Worm (Caenorhabditis elegans): Measurements from ENCODE around the gene F58A3.4.

ce11 chrX:10982051-10982450 lies 28.4 kb downstream of the F58A3.4 start, which contains the start of gene ver-4:
- TF ChIP-seq egl-27 (tag; optimal IDR thresholded peaks at IDR 0.05) (no peak), mep-1 (tag; optimal IDR thresholded peaks at IDR 0.05) (no peak), nhr-11 (tag; optimal IDR thresholded peaks at IDR 0.05) (no peak), nhr-10 (tag; optimal IDR thresholded peaks at IDR 0.05) (no peak), dve-1 (tag; optimal IDR thresholded peaks at IDR 0.05; ENCODE audit: insufficient read depth) (no peak), lin-38 (GFP tag; IDR thresholded peaks at IDR 0.05) (no peak), aly-2 (tag; optimal IDR thresholded peaks at IDR 0.05) (no peak), zag-1 (tag; optimal IDR thresholded peaks at IDR 0.05) (no peak), unc-130 (GFP tag; optimal IDR thresholded peaks at IDR 0.05) (no peak)

Data from whole organism, L4 larva.